Fruit fly (Drosophila melanogaster) whole organism, embryonic: ENCODE results near the gene CG13252.
A peak's percentile ranks its signal among the peaks of the same experiment; 100 is the strongest.

Source experiments
- Awh ChIP-seq: fragments of 200-800 bp; sonication (Bioruptor generic); IDR thresholded peaks from 2 replicates; pipeline ENCODE4, ENCODE4 v1.3.6; 2022; ENCODE audit warnings: missing biosample characterization, missing genetic modification characterization
- BEAF-32 ChIP-seq: fragments of 200-800 bp; sonication (Bioruptor generic); optimal IDR thresholded peaks from 3 replicates; lab custom pipeline; 2017; ENCODE audit warnings: missing biosample characterization, missing genetic modification characterization, mild to moderate bottlenecking, moderate library complexity, missing genetic modification reagents
- CG1024 ChIP-seq: fragments of 200-800 bp; sonication (Bioruptor generic); IDR thresholded peaks from 2 replicates; pipeline ENCODE4 v1.3.6; 2022; ENCODE audit warnings: missing biosample characterization, missing genetic modification characterization
- CG10543 ChIP-seq: fragments of 200-800 bp; sonication (Bioruptor generic); optimal IDR thresholded peaks from 3 replicates; lab custom pipeline; 2017; ENCODE audit warnings: missing biosample characterization, mild to moderate bottlenecking, missing genetic modification characterization, moderate library complexity
- CG11696 ChIP-seq: fragments of 200-800 bp; sonication (Bioruptor generic); IDR thresholded peaks from 2 replicates; pipeline ENCODE4 v1.3.6; 2022; ENCODE audit warnings: missing biosample characterization, missing genetic modification characterization
- CG13424 ChIP-seq: fragments of 200-800 bp; sonication (Bioruptor generic); optimal IDR thresholded peaks from 2 replicates; lab custom pipeline; 2019; ENCODE audit warnings: missing biosample characterization, mild to moderate bottlenecking, missing genetic modification characterization, moderate library complexity
- CG13624 ChIP-seq: fragments of 200-800 bp; sonication (Bioruptor generic); optimal IDR thresholded peaks from 2 replicates; lab custom pipeline; 2016; ENCODE audit warnings: missing biosample characterization, missing genetic modification characterization
- CG13894 ChIP-seq: fragments of 200-800 bp; sonication (Bioruptor generic); optimal IDR thresholded peaks from 3 replicates; lab custom pipeline; 2018; ENCODE audit warnings: missing biosample characterization, mild to moderate bottlenecking, missing genetic modification characterization, moderate library complexity
- CG14441 ChIP-seq: fragments of 200-800 bp; sonication (Bioruptor generic); IDR thresholded peaks from 2 replicates; pipeline ENCODE4 v1.3.6; 2022; ENCODE audit warnings: missing biosample characterization, missing genetic modification characterization
- CG14667 ChIP-seq: fragments of 200-800 bp; sonication (Bioruptor generic); IDR thresholded peaks from 2 replicates; pipeline ENCODE4 v1.3.6; 2022; ENCODE audit warnings: missing biosample characterization, missing genetic modification characterization
- CG1602 ChIP-seq: fragments of 200-800 bp; sonication (Bioruptor generic); optimal IDR thresholded peaks from 3 replicates; lab custom pipeline; 2016; ENCODE audit warnings: missing biosample characterization, missing genetic modification characterization
- CG1603 ChIP-seq: fragments of 200-800 bp; sonication (Bioruptor generic); optimal IDR thresholded peaks from 2 replicates; lab custom pipeline; 2019; ENCODE audit warnings: missing biosample characterization, mild to moderate bottlenecking, missing genetic modification characterization, moderate library complexity
- CG17328 ChIP-seq: fragments of 200-800 bp; sonication (Bioruptor generic); IDR thresholded peaks from 2 replicates; pipeline ENCODE4 v1.3.6; 2022; ENCODE audit warnings: missing biosample characterization, missing genetic modification characterization
- CG17568 ChIP-seq: fragments of 200-800 bp; sonication (Bioruptor generic); optimal IDR thresholded peaks from 2 replicates; lab custom pipeline; 2018; ENCODE audit warnings: missing biosample characterization, mild to moderate bottlenecking, missing genetic modification characterization, moderate library complexity
- CG31365 ChIP-seq: fragments of 200-800 bp; sonication (Bioruptor generic); optimal IDR thresholded peaks from 2 replicates; lab custom pipeline; 2018; ENCODE audit warnings: missing biosample characterization, mild to moderate bottlenecking, missing genetic modification characterization
- CG3163 ChIP-seq: fragments of 200-800 bp; sonication (Bioruptor generic); optimal IDR thresholded peaks from 3 replicates; lab custom pipeline; 2016; ENCODE audit warnings: missing biosample characterization, missing genetic modification characterization
- CG32772 ChIP-seq: fragments of 200-800 bp; sonication (Bioruptor generic); IDR thresholded peaks from 2 replicates; pipeline ENCODE4 v1.3.6; 2022; ENCODE audit warnings: missing biosample characterization, missing genetic modification characterization
- CG34224 ChIP-seq: fragments of 200-800 bp; sonication (Bioruptor generic); IDR thresholded peaks from 3 replicates; pipeline ENCODE4 v1.3.6; 2022; ENCODE audit warnings: missing biosample characterization, missing genetic modification characterization; ENCODE audit not compliant: partially characterized antibody
- CG4282 ChIP-seq: fragments of 200-800 bp; sonication (Bioruptor generic); optimal IDR thresholded peaks from 2 replicates; lab custom pipeline; 2016; ENCODE audit warnings: missing biosample characterization, missing genetic modification characterization
- CG4854 ChIP-seq: fragments of 200-800 bp; sonication (Bioruptor generic); optimal IDR thresholded peaks from 2 replicates; lab custom pipeline; 2016; ENCODE audit warnings: missing biosample characterization, missing genetic modification characterization, inconsistent platforms
- CG6175 ChIP-seq: fragments of 200-800 bp; sonication (Bioruptor generic); IDR thresholded peaks from 3 replicates; pipeline ENCODE4 v1.3.6; 2022; ENCODE audit warnings: missing biosample characterization, missing genetic modification characterization
- CG6654 ChIP-seq: fragments of 200-800 bp; sonication (Bioruptor generic); optimal IDR thresholded peaks from 2 replicates; lab custom pipeline; 2017; ENCODE audit warnings: missing biosample characterization, mild to moderate bottlenecking, missing genetic modification characterization
- CG8944 ChIP-seq: fragments of 200-800 bp; sonication (Bioruptor generic); optimal IDR thresholded peaks from 3 replicates; lab custom pipeline; 2016; ENCODE audit warnings: missing biosample characterization, missing genetic modification characterization
- CTCF ChIP-seq: fragments of 200-800 bp; sonication (Bioruptor generic); optimal IDR thresholded peaks from 2 replicates; lab custom pipeline; 2017; ENCODE audit warnings: missing biosample characterization, mild to moderate bottlenecking, missing genetic modification characterization, moderate library complexity
- CoRest ChIP-seq: fragments of 200-800 bp; sonication (Bioruptor generic); optimal IDR thresholded peaks from 3 replicates; lab custom pipeline; 2018; ENCODE audit warnings: missing biosample characterization, mild to moderate bottlenecking, missing genetic modification characterization, moderate library complexity
- Deaf1 ChIP-seq: fragments of 200-800 bp; optimal IDR thresholded peaks from 3 replicates; lab custom pipeline; 2019; ENCODE audit warnings: missing biosample characterization, mild to moderate bottlenecking, missing genetic modification characterization, moderate library complexity
- HmgD ChIP-seq: fragments of 200-800 bp; sonication (Bioruptor generic); optimal IDR thresholded peaks from 3 replicates; lab custom pipeline; 2016; ENCODE audit warnings: missing biosample characterization, missing genetic modification characterization
- HmgZ ChIP-seq: fragments of 200-800 bp; sonication (Bioruptor generic); optimal IDR thresholded peaks from 2 replicates; lab custom pipeline; 2018; ENCODE audit warnings: missing biosample characterization, mild to moderate bottlenecking, missing genetic modification characterization
- Kr ChIP-seq: fragments of 200-800 bp; sonication (Bioruptor generic); optimal IDR thresholded peaks from 2 replicates; lab custom pipeline; 2017; ENCODE audit warnings: missing biosample characterization, mild to moderate bottlenecking, missing genetic modification characterization
- Myb ChIP-seq: fragments of 200-800 bp; sonication (Bioruptor generic); optimal IDR thresholded peaks from 2 replicates; lab custom pipeline; 2016; ENCODE audit warnings: missing biosample characterization, missing genetic modification characterization
- Nf-YC ChIP-seq: fragments of 200-800 bp; optimal IDR thresholded peaks from 3 replicates; lab custom pipeline; 2019; ENCODE audit warnings: missing biosample characterization, mild to moderate bottlenecking, missing genetic modification characterization, moderate library complexity
- Ptx1 ChIP-seq: fragments of 200-800 bp; sonication (Bioruptor generic); IDR thresholded peaks from 2 replicates; pipeline ENCODE4 v1.3.6; 2022; ENCODE audit warnings: missing biosample characterization, missing genetic modification characterization
- Usf ChIP-seq: fragments of 200-800 bp; sonication (Bioruptor generic); optimal IDR thresholded peaks from 2 replicates; lab custom pipeline; 2017; ENCODE audit warnings: missing genotype, missing biosample characterization, missing genetic modification characterization
- ara ChIP-seq: fragments of 200-800 bp; sonication (Bioruptor generic); IDR thresholded peaks from 2 replicates; pipeline ENCODE4 v1.3.6; 2022; ENCODE audit warnings: missing biosample characterization, missing genetic modification characterization
- crp ChIP-seq, 2 experiments: fragments of 200-800 bp; sonication (Bioruptor generic); optimal IDR thresholded peaks; 2 replicates in 1 of 2; 3 replicates in 1 of 2; lab custom pipeline; 2017; ENCODE audit warnings: missing biosample characterization in 2 of 2, missing genetic modification characterization in 2 of 2, mild to moderate bottlenecking in 1 of 2, moderate library complexity in 1 of 2
- dati ChIP-seq: fragments of 200-800 bp; sonication (Bioruptor generic); IDR thresholded peaks from 2 replicates; pipeline ENCODE4 v1.3.6; 2022; ENCODE audit warnings: missing biosample characterization, missing genetic modification characterization
- ewg ChIP-seq: fragments of 200-800 bp; sonication (Bioruptor generic); optimal IDR thresholded peaks from 3 replicates; lab custom pipeline; 2017; ENCODE audit warnings: mild to moderate bottlenecking, missing biosample characterization, missing genetic modification reagents, missing genetic modification characterization
- gcm ChIP-seq: fragments of 200-800 bp; sonication (Bioruptor generic); optimal IDR thresholded peaks from 2 replicates; lab custom pipeline; 2019; ENCODE audit warnings: missing biosample characterization, mild to moderate bottlenecking, missing genetic modification characterization, moderate library complexity
- ham ChIP-seq: fragments of 200-800 bp; sonication (Bioruptor generic); IDR thresholded peaks from 2 replicates; pipeline ENCODE4 v1.3.6; 2022; ENCODE audit warnings: missing biosample characterization, missing genetic modification characterization
- hth ChIP-seq: fragments of >200 bp; optimal IDR thresholded peaks from 2 replicates; lab custom pipeline; 2017; ENCODE audit warnings: inconsistent platforms
- lbe ChIP-seq: fragments of 200-800 bp; sonication (Bioruptor generic); optimal IDR thresholded peaks from 2 replicates; lab custom pipeline; 2016; ENCODE audit warnings: missing biosample characterization, mild to moderate bottlenecking, missing genetic modification characterization
- nerfin-2 ChIP-seq: fragments of 200-800 bp; sonication (Bioruptor generic); IDR thresholded peaks from 2 replicates; pipeline ENCODE4 v1.3.6; 2022; ENCODE audit warnings: missing biosample characterization, missing genetic modification characterization; ENCODE audit not compliant: partially characterized antibody
- p53 ChIP-seq: fragments of 200-800 bp; sonication (Bioruptor generic); optimal IDR thresholded peaks from 2 replicates; lab custom pipeline; 2016; ENCODE audit warnings: missing biosample characterization, missing genetic modification characterization
- pan ChIP-seq, 4 experiments: fragments of >200 bp in 3 of 4; fragments of 200-800 bp in 1 of 4; sonication (Bioruptor generic) in 1 of 4; optimal IDR thresholded peaks in 3 of 4; IDR thresholded peaks in 1 of 4; 2 replicates each; pipeline versions ENCODE4 v1.3.6 to Lab custom; 2017 to 2022; ENCODE audit warnings: missing biosample characterization in 2 of 4, missing genetic modification characterization in 2 of 4, mixed read lengths in 1 of 4
- prd ChIP-seq, 3 experiments: fragments of >200 bp in 2 of 3; fragments of 200-800 bp in 1 of 3; sonication (Bioruptor generic) in 1 of 3; optimal IDR thresholded peaks in 2 of 3; IDR thresholded peaks in 1 of 3; 2 replicates in 2 of 3; 3 replicates in 1 of 3; pipeline versions ENCODE4 v1.3.6 to Lab custom; 2017 to 2022; ENCODE audit warnings: missing biosample characterization in 1 of 3, missing genetic modification characterization in 1 of 3
- pum ChIP-seq: fragments of 200-800 bp; sonication (Bioruptor generic); optimal IDR thresholded peaks from 2 replicates; lab custom pipeline; 2016; ENCODE audit warnings: missing biosample characterization, missing genetic modification characterization
- ranshi ChIP-seq: fragments of 200-800 bp; sonication (Bioruptor generic); IDR thresholded peaks from 2 replicates; pipeline ENCODE4 v1.3.6; 2022; ENCODE audit warnings: missing biosample characterization, missing genetic modification characterization
- repo ChIP-seq: fragments of 200-800 bp; sonication (Bioruptor generic); optimal IDR thresholded peaks from 2 replicates; lab custom pipeline; 2016; ENCODE audit warnings: missing biosample characterization, missing genetic modification characterization
- salm ChIP-seq: fragments of 200-800 bp; sonication (Bioruptor generic); optimal IDR thresholded peaks from 2 replicates; lab custom pipeline; 2018; ENCODE audit warnings: missing biosample characterization, mild to moderate bottlenecking, missing genetic modification characterization
- yki ChIP-seq: fragments of >200 bp; optimal IDR thresholded peaks from 3 replicates; lab custom pipeline; 2018
- zen ChIP-seq: fragments of 200-800 bp; sonication (Bioruptor generic); optimal IDR thresholded peaks from 3 replicates; lab custom pipeline; 2018; ENCODE audit warnings: missing biosample characterization, mild to moderate bottlenecking, missing genetic modification characterization, moderate library complexity
- zen2 ChIP-seq: fragments of 200-800 bp; sonication (Bioruptor generic); IDR thresholded peaks from 3 replicates; pipeline ENCODE4 v1.3.6; 2022; ENCODE audit warnings: missing biosample characterization, missing genetic modification characterization; ENCODE audit not compliant: partially characterized antibody

CG13252 gene

DNA sequence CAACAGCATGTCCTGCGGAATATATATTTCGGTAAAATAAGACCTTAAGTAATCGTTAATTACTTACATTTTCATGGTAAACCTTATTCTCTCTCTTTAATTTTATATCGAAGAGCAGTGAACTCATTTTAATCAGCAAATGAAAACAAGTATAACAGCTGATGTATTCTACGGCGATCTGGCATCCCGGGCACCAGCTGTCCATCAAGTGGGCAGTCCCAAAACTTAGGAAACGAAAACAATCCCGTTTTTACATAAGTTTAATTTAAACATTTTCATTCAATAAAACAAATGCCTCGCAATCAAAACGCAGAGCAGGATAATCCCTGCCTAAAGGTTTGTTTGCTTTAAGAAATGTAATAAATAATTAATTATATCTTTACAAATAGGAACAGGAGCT lies 39.0 kb downstream of the CG13252 start, which contains the start of the genes CG4074 and CG4186 (continued):
- TF ChIP-seq CG1603 (tag; lab: Kevin White, UChicago) (peak; percentile 62), ewg (GFP tag; lab: Kevin White, UChicago) (no peak), CG17328 (GFP tag; lab: Robert Waterston, UW) (no peak), gcm (GFP tag; lab: Kevin White, UChicago) (no peak), CG13624 (GFP tag; lab: Kevin White, UChicago) (no peak), CG10543 (no peak), CG6654 (no peak), Kr (GFP tag; lab: Kevin White, UChicago) (no peak), CG31365 (tag; lab: Kevin White, UChicago) (no peak), zen2 (GFP tag; lab: Robert Waterston, UW) (no peak), CG13894 (tag; lab: Kevin White, UChicago) (no peak), Ptx1 (GFP tag; lab: Robert Waterston, UW) (no peak), CG1024 (GFP tag; lab: Robert Waterston, UW) (no peak), salm (tag; lab: Kevin White, UChicago) (no peak), Myb (GFP tag; lab: Kevin White, UChicago) (no peak), ranshi (GFP tag; lab: Robert Waterston, UW) (no peak), zen (tag; lab: Kevin White, UChicago) (peak; percentile 17), CG8944 (GFP tag; lab: Kevin White, UChicago) (no peak), CG14667 (no peak), CG6175 (GFP tag; lab: Robert Waterston, UW) (no peak), ham (GFP tag; lab: Robert Waterston, UW) (no peak), nerfin-2 (GFP tag; lab: Robert Waterston, UW) (no peak), CG3163 (GFP tag; lab: Kevin White, UChicago) (peak; percentile 83), CoRest (tag; lab: Kevin White, UChicago) (no peak), CG17568 (GFP tag; lab: Kevin White, UChicago) (peak; percentile 35), prd (optimal IDR thresholded peaks at IDR 0.05; lab: Kevin White, UChicago) (no peak), prd (GFP tag; IDR thresholded peaks at IDR 0.05; lab: Robert Waterston, UW) (no peak), Usf (no peak), HmgD (GFP tag; lab: Kevin White, UChicago) (no peak), CG34224 (peak; percentile 53; the same call in 1 of the 3 replicates), ara (GFP tag; lab: Robert Waterston, UW) (no peak), pum (GFP tag; lab: Kevin White, UChicago) (no peak), pan (optimal IDR thresholded peaks at IDR 0.05; lab: Kevin White, UChicago) (no peak), pan (GFP tag; optimal IDR thresholded peaks at IDR 0.05 in 1 of 2, IDR thresholded peaks at IDR 0.05 in 1 of 2) (no peak), CG32772 (no peak), CG11696 (GFP tag; lab: Robert Waterston, UW) (no peak), hth (lab: Kevin White, UChicago) (no peak), BEAF-32 (peak; percentile 37), CG13424 (tag; lab: Kevin White, UChicago) (peak; percentile 5), CG4282 (GFP tag; lab: Kevin White, UChicago) (no peak), p53 (GFP tag; lab: Kevin White, UChicago) (no peak), lbe (GFP tag; lab: Kevin White, UChicago) (peak; percentile 22), dati (GFP tag; lab: Robert Waterston, UW) (no peak), Nf-YC (peak; percentile 77), CG1602 (GFP tag; lab: Kevin White, UChicago) (no peak), Awh (GFP tag; lab: Robert Waterston, UW) (no peak), CG4854 (no peak), Deaf1 (tag; lab: Kevin White, UChicago) (no peak), CTCF (GFP tag; lab: Kevin White, UChicago) (peak; percentile 14), HmgZ (tag; lab: Kevin White, UChicago) (peak; percentile 25), yki (lab: Kevin White, UChicago) (no peak), repo (no peak), CG14441 (GFP tag; lab: Robert Waterston, UW) (no peak), crp (GFP tag; optimal IDR thresholded peaks at IDR 0.05; lab: Kevin White, UChicago) (peak; percentile 94 to 99)
